Fruit fly (Drosophila melanogaster) S2 (cell line): Measurements from ENCODE around the gene dmrt11E.

Experiments
- CG8478 ChIP-seq: fragments of >200 bp; optimal IDR thresholded peaks from 2 replicates; lab custom pipeline; 2018
- CTCF ChIP-seq, 2 experiments: fragments of >200 bp; optimal IDR thresholded peaks; 2 replicates each; lab custom pipeline; 2018

Gene dmrt11E

DNA sequence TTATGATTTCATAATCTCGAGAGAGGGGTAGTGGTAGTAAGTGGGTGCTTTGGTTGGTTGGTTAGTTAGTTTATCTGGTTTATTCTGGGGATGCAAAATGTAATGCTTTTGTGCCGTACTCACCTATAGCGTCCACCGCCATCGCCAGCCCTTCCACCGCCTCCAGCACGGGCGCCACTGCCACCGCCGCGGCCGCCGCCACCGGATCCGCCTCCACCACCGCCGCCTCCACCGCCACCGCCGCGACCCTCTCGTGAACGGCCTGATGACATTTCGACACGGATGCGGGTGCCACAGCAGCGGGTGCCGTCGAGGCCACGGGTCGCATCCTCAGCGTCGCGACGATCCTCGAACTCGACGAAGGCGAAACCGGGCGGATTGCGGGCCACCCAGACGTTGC lies 16.2 kb downstream of the dmrt11E start:
- no peak for TF ChIP-seq CG8478 (lab: Kevin White, UChicago)
- no peak for TF ChIP-seq CTCF (optimal IDR thresholded peaks at IDR 0.05; lab: Kevin White, UChicago)

DNA sequence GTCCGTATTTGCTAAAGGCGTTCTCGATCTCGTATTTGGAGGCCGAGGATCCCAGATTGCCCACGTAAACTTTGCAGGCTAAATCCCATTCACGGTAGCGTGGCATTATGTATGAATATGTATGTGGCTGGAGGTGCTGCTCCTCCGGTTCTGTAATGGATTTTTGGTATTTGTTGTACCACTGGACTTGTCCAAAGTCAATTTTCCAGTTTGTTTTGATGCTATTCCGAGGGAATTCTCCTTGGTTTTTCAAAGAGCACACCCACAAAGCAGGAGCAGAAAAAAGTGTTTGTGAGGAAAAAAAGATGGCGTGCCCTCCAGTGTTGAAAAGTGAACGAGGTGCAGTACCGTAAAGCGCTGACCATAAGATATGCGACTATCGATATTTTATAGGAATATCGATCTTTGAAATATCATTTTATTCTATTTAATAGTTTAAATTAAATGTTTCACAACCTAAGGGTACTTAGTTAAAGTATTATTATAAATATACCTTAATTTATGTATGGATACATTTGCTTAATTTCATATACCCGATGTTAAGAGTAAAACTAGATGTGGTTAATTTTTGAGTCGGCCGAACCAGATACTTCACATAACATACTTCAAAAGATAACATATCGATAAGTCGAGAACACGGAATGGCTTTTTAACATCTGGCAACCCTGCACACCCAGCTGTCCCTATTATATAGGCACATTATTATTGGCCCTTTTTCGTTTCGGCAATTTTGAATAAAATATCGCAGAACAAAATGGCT lies 16.8 kb downstream of the dmrt11E start, which contains the start of the genes Rbp1-like and Tim9a:
Gene Rbp1-like, minus strand, starts transcription at position 295 of the 760 bp plus-strand sequence.
Gene Tim9a, plus strand, starts transcription at position 628 of the 760 bp plus-strand sequence.
- no peak for TF ChIP-seq CG8478 (lab: Kevin White, UChicago)
- TF ChIP-seq CTCF (optimal IDR thresholded peaks at IDR 0.05; lab: Kevin White, UChicago), result no peak

DNA sequence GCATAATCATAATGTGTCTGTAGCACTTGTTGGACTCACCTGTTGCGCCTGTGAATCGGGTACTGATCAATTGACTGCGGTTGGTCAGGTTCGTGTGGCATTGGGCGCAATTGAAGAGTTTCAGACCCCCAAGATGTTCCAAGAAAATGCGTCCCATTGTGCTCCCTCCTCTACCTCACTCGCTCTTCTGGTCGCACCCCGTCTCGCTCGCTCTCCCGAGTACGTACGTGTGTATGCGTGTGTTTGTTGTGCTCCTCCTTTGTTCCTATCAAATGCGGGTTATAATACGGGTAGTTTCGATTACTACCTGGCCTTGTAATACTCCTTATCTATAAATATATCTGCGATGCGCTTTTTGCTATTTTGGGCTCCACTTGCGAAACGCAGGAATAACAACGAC lies 18.8 kb downstream of the dmrt11E start:
- no peak for TF ChIP-seq CTCF (optimal IDR thresholded peaks at IDR 0.05; lab: Kevin White, UChicago)
- no peak for TF ChIP-seq CG8478 (lab: Kevin White, UChicago)

DNA sequence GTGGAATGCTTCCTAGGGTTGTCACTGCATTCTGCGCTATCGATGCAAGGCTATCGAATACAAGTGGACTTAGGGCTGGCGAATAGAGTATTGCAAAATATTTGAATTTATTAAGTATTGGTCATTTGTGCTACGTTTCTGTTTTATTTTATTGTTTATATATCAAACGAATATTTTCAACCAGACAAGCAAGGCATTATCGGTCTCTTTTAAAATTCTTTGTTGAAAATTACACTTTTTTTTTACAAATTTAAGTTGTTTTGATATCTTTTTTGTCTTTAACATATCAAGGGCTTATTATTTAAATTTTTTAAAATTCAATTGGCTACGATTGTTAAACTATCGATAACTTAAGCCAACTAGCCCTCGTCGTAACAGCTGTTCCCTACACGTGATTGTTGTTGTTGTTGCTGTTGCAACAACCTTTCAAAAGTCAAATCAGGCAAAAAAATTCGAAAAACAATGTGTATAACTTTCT lies 19.4 kb downstream of the dmrt11E start, which contains the start of the genes Ype and CG1662:
Gene Ype, minus strand, starts transcription at position 45 of the 478 bp plus-strand sequence.
Gene CG1662, plus strand, starts transcription at position 191 of the 478 bp plus-strand sequence.
- TF ChIP-seq CG8478 (lab: Kevin White, UChicago) (no peak), CTCF (optimal IDR thresholded peaks at IDR 0.05; lab: Kevin White, UChicago) (no peak)

- TF ChIP-seq CTCF (optimal IDR thresholded peaks at IDR 0.05; lab: Kevin White, UChicago), result no peak
- no peak for TF ChIP-seq CG8478 (lab: Kevin White, UChicago)
These were observed 22.6 kb downstream of the dmrt11E start for dm6 chrX:13390465-13391173.

- no peak for TF ChIP-seq CTCF (optimal IDR thresholded peaks at IDR 0.05; lab: Kevin White, UChicago)
These were observed 23.4 kb downstream of the dmrt11E start for dm6 chrX:13391174-13392040.

DNA sequence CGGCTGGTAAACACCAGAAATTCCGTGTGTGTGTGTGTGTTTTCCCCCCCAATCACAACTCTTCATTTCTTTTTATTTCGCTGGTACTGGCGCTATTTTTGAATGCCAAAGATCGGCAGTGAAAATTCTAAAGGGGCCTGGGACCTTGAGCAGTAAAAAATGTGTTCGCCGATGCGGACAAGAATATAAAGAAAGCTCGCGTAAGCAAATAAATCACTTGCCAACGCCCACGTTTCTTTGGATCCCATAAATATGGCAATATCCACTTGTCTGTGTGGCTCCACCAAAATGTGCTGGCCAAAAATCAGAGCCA lies 24.0 kb downstream of the dmrt11E start:
- TF ChIP-seq CTCF (optimal IDR thresholded peaks at IDR 0.05; lab: Kevin White, UChicago), result no peak
- no peak for TF ChIP-seq CG8478 (lab: Kevin White, UChicago)

dm6 chrX:13392764-13393163 lies 24.8 kb downstream of the dmrt11E start:
- no peak for TF ChIP-seq CTCF (optimal IDR thresholded peaks at IDR 0.05; lab: Kevin White, UChicago)
- TF ChIP-seq CG8478 (lab: Kevin White, UChicago), result no peak

- TF ChIP-seq CG8478 (lab: Kevin White, UChicago) (no peak), CTCF (optimal IDR thresholded peaks at IDR 0.05; lab: Kevin White, UChicago) (no peak)
These were observed 26.4 kb downstream of the dmrt11E start for dm6 chrX:13394343-13394742.

dm6 chrX:13395020-13395419 lies 27.0 kb downstream of the dmrt11E start:
- TF ChIP-seq CTCF (optimal IDR thresholded peaks at IDR 0.05; lab: Kevin White, UChicago), result no peak
- TF ChIP-seq CG8478 (lab: Kevin White, UChicago), result no peak

DNA sequence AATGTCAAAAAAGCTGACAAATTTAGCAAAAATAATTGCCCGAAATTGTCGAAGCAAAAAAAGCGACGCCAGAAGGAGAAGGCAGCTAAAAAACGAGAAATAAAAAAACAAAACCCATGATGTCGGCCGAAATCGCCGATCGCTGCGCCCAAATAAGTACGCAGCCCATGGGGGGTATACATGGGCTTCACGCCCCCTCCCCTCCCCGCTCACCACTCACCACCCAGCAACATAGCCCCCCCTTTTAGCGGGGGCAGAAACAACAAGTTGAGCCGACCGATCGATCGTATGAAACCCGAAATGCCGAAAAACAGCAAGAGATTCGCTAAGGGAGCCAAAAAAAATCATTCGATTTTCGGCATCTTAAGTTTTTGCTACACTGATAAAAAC lies 28.0 kb downstream of the dmrt11E start:
- TF ChIP-seq CTCF (optimal IDR thresholded peaks at IDR 0.05; lab: Kevin White, UChicago) (no peak), CG8478 (lab: Kevin White, UChicago) (no peak)

DNA sequence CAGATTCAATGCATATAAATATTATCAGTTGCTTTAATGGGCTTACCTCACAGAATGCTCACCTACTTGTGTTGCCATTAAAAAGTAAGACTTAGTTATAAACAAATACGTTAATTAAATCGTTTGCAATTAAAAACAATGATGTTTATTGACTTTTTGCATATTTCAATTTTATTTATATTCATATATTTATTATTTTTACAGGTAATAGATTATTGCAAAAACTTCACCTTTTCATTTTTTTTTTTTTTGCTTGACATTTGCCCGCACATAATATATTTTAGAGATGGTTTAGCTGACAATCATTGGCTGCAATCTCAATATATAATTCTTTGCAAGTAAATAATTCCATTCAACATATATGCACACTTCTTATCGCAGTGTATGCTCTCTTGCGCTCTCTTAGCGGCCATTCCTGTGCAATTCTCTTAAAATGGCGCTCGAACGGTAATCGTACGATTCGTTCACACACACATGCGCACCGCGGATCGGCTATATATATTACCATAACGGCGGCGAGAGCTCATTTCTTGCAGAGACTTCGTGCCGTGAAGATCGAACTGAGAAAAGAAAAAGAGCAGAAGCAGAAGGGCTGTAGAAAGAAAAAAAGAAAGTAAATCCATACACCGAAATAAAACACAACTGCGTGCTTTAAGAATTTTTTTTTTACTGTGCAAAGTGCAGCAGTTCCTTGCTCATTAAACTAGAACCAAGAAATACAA lies 28.5 kb downstream of the dmrt11E start, which contains the start of gene Bcat:
Gene Bcat, plus strand, starts transcription at position 522 of the 722 bp plus-strand sequence.
- TF ChIP-seq CG8478 (lab: Kevin White, UChicago) (no peak), CTCF (optimal IDR thresholded peaks at IDR 0.05; lab: Kevin White, UChicago) (no peak)

DNA sequence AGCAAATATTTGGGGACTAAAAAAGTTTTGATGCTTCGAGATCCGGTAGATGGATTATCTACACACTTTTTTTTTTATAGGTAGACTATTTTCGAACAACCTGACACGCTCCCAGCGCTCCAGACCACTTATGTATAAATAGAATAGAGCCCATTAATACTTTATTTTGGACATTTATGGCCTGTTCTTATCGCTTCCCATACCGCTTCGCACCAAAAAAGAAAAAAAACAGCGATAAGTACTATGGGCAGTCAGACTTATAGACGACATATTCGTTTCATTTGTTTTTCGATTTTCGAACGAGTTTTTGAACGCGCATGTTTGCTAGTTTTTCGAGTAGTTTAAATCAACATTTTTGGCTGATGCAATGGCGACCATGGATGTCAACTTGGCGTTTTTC lies 29.6 kb downstream of the dmrt11E start:
- TF ChIP-seq CG8478 (lab: Kevin White, UChicago), result no peak
- TF ChIP-seq CTCF (optimal IDR thresholded peaks at IDR 0.05; lab: Kevin White, UChicago), result no peak

DNA sequence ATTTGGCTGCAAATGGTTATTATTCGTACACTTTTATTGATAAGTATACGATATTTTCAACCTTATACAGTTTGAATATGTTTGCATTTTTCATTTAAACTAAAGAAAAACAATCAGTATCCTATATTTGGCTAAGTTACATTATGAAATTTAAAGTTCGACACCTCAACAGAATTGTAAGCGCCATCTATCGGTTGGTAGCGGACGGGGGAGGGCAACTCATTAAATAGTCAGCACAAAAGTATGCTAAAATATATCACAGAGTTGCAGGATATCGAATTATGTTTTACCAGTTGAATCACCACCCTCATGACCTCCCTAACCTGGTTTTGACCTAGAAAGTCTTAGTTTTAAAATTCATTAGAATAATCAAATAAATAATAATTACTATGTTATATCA lies 33.3 kb downstream of the dmrt11E start:
- no peak for TF ChIP-seq CG8478 (lab: Kevin White, UChicago)
- TF ChIP-seq CTCF (optimal IDR thresholded peaks at IDR 0.05; lab: Kevin White, UChicago), result peak; percentile 88 to 90
